Fruit fly (Drosophila melanogaster) ovary, adult (tissue): Measurements from ENCODE around the gene CG14691.

Experiments
- CG17801 ChIP-seq: fragments of 200-800 bp; optimal IDR thresholded peaks from 2 replicates; lab custom pipeline; 2019; ENCODE audit warnings: missing biosample characterization, mild to moderate bottlenecking, missing genetic modification characterization, moderate library complexity; ENCODE audit not compliant: partially characterized antibody

CG14691 gene

DNA sequence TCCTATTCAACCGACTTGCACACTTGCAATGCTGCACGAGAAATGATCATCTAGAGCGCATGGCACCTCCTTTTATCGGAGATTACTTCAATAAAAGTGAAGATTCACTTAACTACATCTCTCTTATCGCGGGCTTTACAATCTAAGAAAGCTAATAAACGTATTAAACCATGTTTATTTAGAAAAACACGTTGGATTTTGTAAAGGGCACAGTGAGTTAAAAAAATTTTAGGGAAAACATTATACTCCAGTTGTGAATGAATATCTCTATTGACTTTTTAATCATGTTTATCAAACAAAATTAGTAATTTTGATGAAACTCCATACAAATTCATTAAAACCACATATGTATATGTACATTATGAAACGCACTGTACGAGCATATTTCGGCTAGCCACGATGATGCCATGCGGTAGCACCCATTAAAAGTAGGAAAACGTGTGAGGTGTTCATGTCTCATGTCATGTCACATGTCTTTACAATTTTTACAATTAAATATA is 4.0 kb upstream of the CG14691 start, which contains the start of gene CG31272:
Gene CG31272, minus strand, starts transcription at position 51 of the 500 bp plus-strand sequence.
- TF ChIP-seq CG17801 (GFP tag; lab: Kevin White, UChicago), result no peak

dm6 chr3R:10751061-10751460 is 4.4 kb downstream of the CG14691 start, which contains the start of gene TkR86C:
Gene TkR86C (minus strand): TSS chr3R:10751228.
- no peak for TF ChIP-seq CG17801 (GFP tag; lab: Kevin White, UChicago)

- no peak for TF ChIP-seq CG17801 (GFP tag; lab: Kevin White, UChicago)
Observed at dm6 chr3R:10747650-10748049, 7.8 kb downstream of the CG14691 start.

dm6 chr3R:10735857-10736256 is 19.6 kb downstream of the CG14691 start, which contains the start of gene tomboy20:
Gene tomboy20 (minus strand): TSS chr3R:10735957.
- no peak for TF ChIP-seq CG17801 (GFP tag; lab: Kevin White, UChicago)

dm6 chr3R:10726714-10727113 is 28.7 kb downstream of the CG14691 start:
- no peak for TF ChIP-seq CG17801 (GFP tag; lab: Kevin White, UChicago)

DNA sequence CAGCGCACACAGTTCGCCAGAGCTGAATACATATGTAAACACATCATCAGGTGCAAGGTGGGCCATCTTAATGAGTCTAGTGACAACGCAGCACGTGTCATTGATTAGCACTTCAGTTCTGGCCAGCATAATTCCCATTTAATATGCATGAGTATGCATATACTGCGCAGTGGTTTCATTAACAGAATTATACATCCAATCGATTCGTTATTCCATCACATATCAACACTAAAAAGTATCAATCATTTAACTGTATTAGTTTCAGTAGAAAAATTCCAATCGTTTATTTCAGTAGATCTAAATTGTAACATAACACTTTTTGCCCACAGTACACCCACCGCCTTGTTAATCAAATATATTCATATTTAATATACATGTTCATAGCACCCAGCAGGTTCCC is 40.9 kb downstream of the CG14691 start, which contains the start of gene CG4073:
Gene CG4073, plus strand, starts transcription at position 301 of the 400 bp plus-strand sequence.
- no peak for TF ChIP-seq CG17801 (GFP tag; lab: Kevin White, UChicago)

DNA sequence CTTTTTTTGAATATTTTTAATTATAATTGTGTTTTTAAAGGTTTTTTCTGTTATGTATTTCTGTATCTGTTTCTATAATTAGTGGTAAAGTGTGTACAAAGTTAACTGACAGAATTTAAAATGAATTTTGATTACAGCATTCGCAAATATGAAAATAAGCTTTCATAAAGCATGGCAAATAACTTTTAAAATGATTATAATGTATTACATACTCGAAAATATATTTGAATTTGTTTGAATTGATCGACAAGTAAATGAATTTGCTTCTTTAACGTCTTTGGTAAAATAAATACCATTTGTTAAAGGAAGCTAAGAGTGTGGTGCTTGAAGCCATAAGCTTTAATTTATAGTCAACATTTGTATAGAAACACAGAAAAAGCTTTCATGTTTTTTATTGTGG is 44.3 kb downstream of the CG14691 start, which contains the start of gene CG14689:
Gene CG14689, minus strand, starts transcription at position 101 of the 400 bp plus-strand sequence.
- no peak for TF ChIP-seq CG17801 (GFP tag; lab: Kevin White, UChicago)

dm6 chr3R:10709264-10709663 is 46.2 kb downstream of the CG14691 start, which contains the start of gene CG31373:
Gene CG31373 (minus strand): TSS chr3R:10709364.
- no peak for TF ChIP-seq CG17801 (GFP tag; lab: Kevin White, UChicago)

dm6 chr3R:10708169-10708568 is 47.3 kb downstream of the CG14691 start, which contains the start of gene CG31278:
Gene CG31278 (minus strand): TSS chr3R:10708340.
- TF ChIP-seq CG17801 (GFP tag; lab: Kevin White, UChicago), result no peak

dm6 chr3R:10706763-10707162 is 48.7 kb downstream of the CG14691 start, which contains the start of the genes CG31467 and CG14684:
Gene CG31467 (minus strand): TSS chr3R:10706863.
Gene CG14684 (plus strand): TSS chr3R:10706974.
- no peak for TF ChIP-seq CG17801 (GFP tag; lab: Kevin White, UChicago)

DNA sequence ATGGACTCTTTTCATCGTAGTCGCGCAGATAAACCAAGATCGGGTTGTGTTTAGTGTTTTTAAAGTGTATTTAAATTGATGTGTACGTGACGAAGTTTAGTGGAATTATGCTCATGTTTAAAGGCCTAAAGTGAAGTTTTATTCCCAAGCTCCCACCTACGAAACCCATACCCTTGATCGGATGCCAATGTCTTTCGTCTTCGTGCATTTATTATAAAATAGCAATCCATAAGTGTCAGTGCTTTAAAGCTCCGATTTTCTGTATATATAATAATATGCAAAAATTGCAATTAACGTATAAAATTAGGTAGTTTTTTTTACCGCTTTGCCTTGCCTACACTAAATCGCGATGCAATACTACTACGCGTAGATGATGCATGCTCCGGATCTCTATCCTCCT is 50.5 kb downstream of the CG14691 start, which contains the start of gene CG31391:
Gene CG31391, minus strand, starts transcription at position 101 of the 400 bp plus-strand sequence.
- TF ChIP-seq CG17801 (GFP tag; lab: Kevin White, UChicago), result no peak
